Worm (Caenorhabditis elegans) whole organism, L4 larva: ENCODE results near the gene madf-11.

Experiments used
- F10B5.3 ChIP-seq: sonication (generic microtip); optimal IDR thresholded peaks from 2 replicates; lab custom pipeline; 2016; ENCODE audit warnings: mild to moderate bottlenecking, missing genetic modification characterization, missing compliant biosample characterization
- F26F4.8 ChIP-seq: fragments of 200-800 bp; sonication (Bioruptor generic); conservative IDR thresholded peaks from 2 replicates; pipeline ENCODE4 v1.3.6; 2022; ENCODE audit warnings: missing genetic modification characterization, missing compliant biosample characterization
- R02D3.7 ChIP-seq: fragments of 150-350 bp; sonication (generic microtip); optimal IDR thresholded peaks from 3 replicates; lab custom pipeline; 2014; ENCODE audit warnings: missing biosample characterization, missing genetic modification characterization
- Y105C5A.15 ChIP-seq: fragments of 200-800 bp; sonication (Bioruptor generic); IDR thresholded peaks from 2 replicates; pipeline ENCODE4 v1.3.6; 2022; ENCODE audit warnings: missing genetic modification characterization, missing compliant biosample characterization
- Y5F2A.4 ChIP-seq: fragments of 200-800 bp; sonication (Bioruptor generic); optimal IDR thresholded peaks from 2 replicates; lab custom pipeline; 2018; ENCODE audit warnings: mild to moderate bottlenecking, missing genetic modification characterization, missing compliant biosample characterization
- Y75B8A.6 ChIP-seq: fragments of 200-800 bp; sonication (Bioruptor generic); IDR thresholded peaks from 2 replicates; pipeline ENCODE4 v1.3.6; 2022; ENCODE audit warnings: missing genetic modification reagents, missing genetic modification characterization, missing compliant biosample characterization
- aly-2 ChIP-seq: sonication (generic microtip); optimal IDR thresholded peaks from 2 replicates; lab custom pipeline; 2018; ENCODE audit warnings: missing biosample characterization, missing genetic modification characterization
- ama-1 ChIP-seq: fragments of 150-350 bp; optimal IDR thresholded peaks from 2 replicates; lab custom pipeline; 2014; ENCODE audit warnings: inconsistent platforms, mixed read lengths
- attf-4 ChIP-seq: sonication (generic microtip); optimal IDR thresholded peaks from 3 replicates; lab custom pipeline; 2017; ENCODE audit warnings: missing biosample characterization, missing genetic modification characterization
- ceh-20 ChIP-seq: fragments of 200-800 bp; sonication (Bioruptor generic); IDR thresholded peaks from 2 replicates; pipeline ENCODE4 v1.3.6; 2022; ENCODE audit warnings: missing genetic modification reagents, missing genetic modification characterization, missing compliant biosample characterization
- ceh-44 ChIP-seq: fragments of 200-800 bp; sonication (Bioruptor generic); IDR thresholded peaks from 2 replicates; pipeline ENCODE4 v1.3.6; 2022; ENCODE audit warnings: missing genetic modification reagents, missing genetic modification characterization, missing compliant biosample characterization
- ces-1 ChIP-seq: fragments of 150-350 bp; sonication (generic microtip); optimal IDR thresholded peaks from 4 replicates; lab custom pipeline; 2014; ENCODE audit warnings: missing biosample characterization, missing genetic modification reagents, missing genetic modification characterization
- cey-2 ChIP-seq: sonication (generic microtip); optimal IDR thresholded peaks from 3 replicates; lab custom pipeline; 2017; ENCODE audit warnings: missing genetic modification characterization, mild to moderate bottlenecking, missing compliant biosample characterization, antibody characterized with exemption, borderline replicate concordance; ENCODE audit not compliant: insufficient read depth
- daf-16 ChIP-seq, 3 experiments: sonication (generic microtip); optimal IDR thresholded peaks; 2 replicates each; lab custom pipeline; 2016 to 2017; ENCODE audit warnings: missing genetic modification characterization in 3 of 3, missing genetic modification reagents in 3 of 3, mild to moderate bottlenecking in 2 of 3, missing compliant biosample characterization in 2 of 3, missing biosample characterization in 1 of 3, moderate library complexity in 1 of 3
- daf-19 ChIP-seq: fragments of 200-800 bp; sonication (Bioruptor generic); conservative IDR thresholded peaks from 2 replicates; pipeline ENCODE4 v1.3.6; 2022; ENCODE audit warnings: missing genetic modification characterization, missing compliant biosample characterization
- daf-8 ChIP-seq: fragments of 200-800 bp; sonication (Bioruptor generic); IDR thresholded peaks from 2 replicates; pipeline ENCODE4 v1.3.6; 2022; ENCODE audit warnings: missing genetic modification characterization, missing compliant biosample characterization
- dmd-9 ChIP-seq: fragments of 200-800 bp; sonication (Bioruptor generic); IDR thresholded peaks from 2 replicates; pipeline ENCODE4 v1.3.6; 2022; ENCODE audit warnings: missing genetic modification reagents, missing genetic modification characterization, missing compliant biosample characterization
- dpl-1 ChIP-seq: fragments of 150-350 bp; optimal IDR thresholded peaks from 2 replicates; lab custom pipeline; 2014; ENCODE audit warnings: missing biosample characterization, missing genetic modification reagents, missing genetic modification characterization
- duxl-1 ChIP-seq: sonication (generic microtip); optimal IDR thresholded peaks from 2 replicates; lab custom pipeline; 2016; ENCODE audit warnings: mild to moderate bottlenecking, missing genetic modification characterization, moderate library complexity, missing compliant biosample characterization; ENCODE audit not compliant: poor library complexity
- egl-27 ChIP-seq: sonication (generic microtip); optimal IDR thresholded peaks from 3 replicates; lab custom pipeline; 2017; ENCODE audit warnings: missing biosample characterization, missing genetic modification reagents, missing genetic modification characterization
- fos-1 ChIP-seq: fragments of 150-350 bp; optimal IDR thresholded peaks from 2 replicates; lab custom pipeline; 2014; ENCODE audit warnings: missing biosample characterization, missing genetic modification characterization
- gei-8 ChIP-seq: fragments of 200-800 bp; sonication (Bioruptor generic); optimal IDR thresholded peaks from 2 replicates; lab custom pipeline; 2018; ENCODE audit warnings: mild to moderate bottlenecking, missing genetic modification characterization, missing compliant biosample characterization
- hlh-11 ChIP-seq: fragments of 200-800 bp; sonication (Bioruptor generic); optimal IDR thresholded peaks from 2 replicates; lab custom pipeline; 2018; ENCODE audit warnings: mild to moderate bottlenecking, missing genetic modification characterization, missing compliant biosample characterization
- hmg-1.1 ChIP-seq: fragments of 200-800 bp; sonication (Bioruptor generic); IDR thresholded peaks from 2 replicates; pipeline ENCODE4 v1.3.6; 2022; ENCODE audit warnings: missing genetic modification reagents, missing genetic modification characterization, missing compliant biosample characterization
- lin-1 ChIP-seq: fragments of 200-800 bp; sonication (Bioruptor generic); IDR thresholded peaks from 2 replicates; pipeline ENCODE4 v1.3.6; 2022; ENCODE audit warnings: missing genetic modification reagents, missing genetic modification characterization, missing compliant biosample characterization
- lin-29 ChIP-seq: fragments of 200-800 bp; sonication (Bioruptor generic); IDR thresholded peaks from 2 replicates; pipeline ENCODE4 v1.3.6; 2022; ENCODE audit warnings: missing genetic modification reagents, missing genetic modification characterization, missing compliant biosample characterization
- lin-38 ChIP-seq: fragments of 200-800 bp; sonication (Bioruptor generic); IDR thresholded peaks from 2 replicates; pipeline ENCODE4 v1.3.6; 2022; ENCODE audit warnings: missing genetic modification reagents, missing genetic modification characterization, missing compliant biosample characterization
- lir-3 ChIP-seq: sonication (generic microtip); optimal IDR thresholded peaks from 2 replicates; lab custom pipeline; 2016; ENCODE audit warnings: mild to moderate bottlenecking, missing genetic modification characterization, missing compliant biosample characterization
- lsy-2 ChIP-seq, 2 experiments: fragments of 150-350 bp in 1 of 2; sonication (generic microtip) in 1 of 2; optimal IDR thresholded peaks; 2 replicates each; lab custom pipeline; 2014 to 2017; ENCODE audit warnings: missing biosample characterization in 2 of 2, missing genetic modification characterization in 2 of 2
- madf-5 ChIP-seq, 2 experiments: fragments of 200-800 bp; sonication (Bioruptor generic); IDR thresholded peaks; 2 replicates each; pipeline ENCODE4 v1.3.6; 2022; ENCODE audit warnings: missing compliant biosample characterization in 2 of 2, missing genetic modification characterization in 2 of 2
- madf-9 ChIP-seq: fragments of 200-800 bp; sonication (Bioruptor generic); conservative IDR thresholded peaks from 2 replicates; pipeline ENCODE4 v1.3.6; 2022; ENCODE audit warnings: missing genetic modification reagents, missing genetic modification characterization, missing compliant biosample characterization
- mep-1 ChIP-seq: fragments of 150-350 bp; sonication (generic microtip); optimal IDR thresholded peaks from 3 replicates; lab custom pipeline; 2014; ENCODE audit warnings: missing biosample characterization, missing genetic modification characterization
- mes-2 ChIP-seq: sonication (generic microtip); optimal IDR thresholded peaks from 2 replicates; lab custom pipeline; 2016; ENCODE audit warnings: missing genotype, mild to moderate bottlenecking, missing genetic modification characterization, missing compliant biosample characterization; ENCODE audit not compliant: poor library complexity, severe bottlenecking
- mxl-2 ChIP-seq: fragments of 200-800 bp; sonication (Bioruptor generic); conservative IDR thresholded peaks from 2 replicates; pipeline ENCODE4 v1.3.6; 2022; ENCODE audit warnings: missing genetic modification reagents, missing genetic modification characterization, missing compliant biosample characterization
- nhr-102 ChIP-seq: sonication (generic microtip); optimal IDR thresholded peaks from 2 replicates; lab custom pipeline; 2016; ENCODE audit warnings: mild to moderate bottlenecking, missing genetic modification characterization, moderate library complexity, missing compliant biosample characterization
- nhr-237 ChIP-seq: sonication (generic microtip); optimal IDR thresholded peaks from 2 replicates; lab custom pipeline; 2017; ENCODE audit warnings: missing biosample characterization, missing genetic modification characterization
- nhr-41 ChIP-seq: fragments of 200-800 bp; sonication (Bioruptor generic); IDR thresholded peaks from 2 replicates; pipeline ENCODE4 v1.3.6; 2022; ENCODE audit warnings: missing genetic modification reagents, missing genetic modification characterization, missing compliant biosample characterization
- nhr-42 ChIP-seq: fragments of 200-800 bp; sonication (Bioruptor generic); IDR thresholded peaks from 2 replicates; pipeline ENCODE4 v1.3.6; 2022; ENCODE audit warnings: missing genetic modification characterization, missing compliant biosample characterization
- pha-4 ChIP-seq, 2 experiments: fragments of 150-350 bp in 1 of 2; fragments of 200-800 bp in 1 of 2; sonication (Bioruptor generic) in 1 of 2; IDR thresholded peaks in 1 of 2; optimal IDR thresholded peaks in 1 of 2; 2 replicates each; pipeline versions ENCODE4 v1.3.6 to Lab custom; 2014 to 2022; ENCODE audit warnings: missing genetic modification characterization in 2 of 2, missing genetic modification reagents in 2 of 2, missing biosample characterization in 1 of 2, missing compliant biosample characterization in 1 of 2
- php-3 ChIP-seq: fragments of 200-800 bp; sonication (Bioruptor generic); IDR thresholded peaks from 2 replicates; pipeline ENCODE4 v1.3.6; 2022; ENCODE audit warnings: missing genetic modification reagents, missing genetic modification characterization, missing compliant biosample characterization
- pqm-1 ChIP-seq: sonication (generic microtip); optimal IDR thresholded peaks from 2 replicates; lab custom pipeline; 2017; ENCODE audit warnings: missing biosample characterization, missing genetic modification characterization
- rbr-2 ChIP-seq: sonication (generic microtip); optimal IDR thresholded peaks from 2 replicates; lab custom pipeline; 2016; ENCODE audit warnings: missing genotype, missing genetic modification characterization, missing compliant biosample characterization
- saeg-2 ChIP-seq: fragments of 200-800 bp; sonication (Bioruptor generic); IDR thresholded peaks from 2 replicates; pipeline ENCODE4 v1.3.6; 2022; ENCODE audit warnings: missing genetic modification reagents, missing genetic modification characterization, missing compliant biosample characterization
- spr-3 ChIP-seq: fragments of 200-800 bp; sonication (Bioruptor generic); optimal IDR thresholded peaks from 2 replicates; lab custom pipeline; 2018; ENCODE audit warnings: mild to moderate bottlenecking, missing genetic modification characterization, missing compliant biosample characterization
- tra-1 ChIP-seq: fragments of 200-800 bp; sonication (Bioruptor generic); IDR thresholded peaks from 2 replicates; pipeline ENCODE4 v1.3.6; 2022; ENCODE audit warnings: missing genetic modification reagents, missing genetic modification characterization, missing compliant biosample characterization
- unc-39 ChIP-seq: sonication (generic microtip); optimal IDR thresholded peaks from 2 replicates; lab custom pipeline; 2017; ENCODE audit warnings: missing biosample characterization, missing genetic modification characterization
- unc-62 ChIP-seq, 3 experiments: fragments of 150-350 bp in 1 of 3; sonication (generic microtip); optimal IDR thresholded peaks in 2 of 3; peaks in 1 of 3; 1 replicate in 1 of 3; 2 replicates in 2 of 3; lab custom pipeline; 2014 to 2017; ENCODE audit warnings: missing biosample characterization in 3 of 3, missing genetic modification characterization in 3 of 3, missing genetic modification reagents in 3 of 3, missing genotype in 1 of 3
- zfp-2 ChIP-seq: sonication (generic microtip); optimal IDR thresholded peaks from 2 replicates; lab custom pipeline; 2016; ENCODE audit warnings: mild to moderate bottlenecking, missing genetic modification characterization, missing compliant biosample characterization
- zip-2 ChIP-seq: fragments of 150-350 bp; optimal IDR thresholded peaks from 2 replicates; lab custom pipeline; 2014; ENCODE audit warnings: missing biosample characterization, missing genetic modification characterization

The madf-11 gene

DNA sequence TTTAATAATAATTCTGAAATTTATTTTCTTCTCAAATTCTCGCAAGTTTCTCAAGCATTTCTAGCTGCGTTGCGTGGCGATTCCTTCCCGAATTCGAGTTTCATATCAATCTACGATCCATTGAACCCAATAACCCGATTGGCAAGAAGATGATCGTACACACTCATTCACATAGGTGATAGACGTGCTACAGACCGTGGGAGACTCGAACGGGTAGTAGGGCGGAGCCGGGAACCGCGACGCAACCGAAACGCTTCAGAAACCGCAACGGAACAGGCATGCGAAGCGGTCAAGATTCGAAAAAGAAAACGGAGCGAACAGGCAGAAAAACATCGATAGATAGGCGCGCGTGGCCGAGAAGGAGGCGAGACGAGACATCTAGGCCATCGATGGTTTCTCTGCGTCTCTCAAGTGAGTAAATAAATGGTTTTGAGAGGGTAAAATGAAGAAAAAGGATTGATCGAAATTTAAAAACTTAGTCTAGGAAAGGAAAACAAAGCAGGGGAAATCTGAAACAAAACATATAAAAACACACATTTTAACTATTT lies at the start of gene madf-11:
madf-11 (minus strand) TSS at position 51 of the 548 bp plus-strand sequence.
- TF ChIP-seq daf-19: no peak
- peak in 1 of 2 experiments; percentile 98 for TF ChIP-seq unc-62 (GFP tag; optimal IDR thresholded peaks at IDR 0.05 in 1 of 2; lab: Kevin White, UChicago)
- no peak for TF ChIP-seq unc-62 (tag; optimal IDR thresholded peaks at IDR 0.05; lab: Kevin White, UChicago)
- TF ChIP-seq daf-16 (GFP tag; optimal IDR thresholded peaks at IDR 0.05; lab: Kevin White, UChicago): no peak
- peak; percentile 62 for TF ChIP-seq daf-16 (tag; optimal IDR thresholded peaks at IDR 0.05; lab: Kevin White, UChicago)
- TF ChIP-seq ceh-20: 0 out of 2 replicates have a peak, but pooled peaks have one; percentile 41
- no peak for TF ChIP-seq nhr-42
- no peak for TF ChIP-seq pha-4 (GFP tag; IDR thresholded peaks at IDR 0.05; lab: Robert Waterston, UW)
- TF ChIP-seq pha-4 (tag; optimal IDR thresholded peaks at IDR 0.05; lab: Kevin White, UChicago): no peak
- TF ChIP-seq hmg-1.1: peak; percentile 71
- TF ChIP-seq cey-2: no peak
- no peak for TF ChIP-seq lin-1 (GFP tag; lab: Robert Waterston, UW)
- TF ChIP-seq ces-1 (GFP tag; lab: Kevin White, UChicago): no peak
- no peak for TF ChIP-seq R02D3.7
- no peak for TF ChIP-seq fos-1
- TF ChIP-seq gei-8 (GFP tag; lab: Kevin White, UChicago): no peak
- TF ChIP-seq lin-29 (GFP tag; lab: Robert Waterston, UW): no peak
- no peak for TF ChIP-seq nhr-237 (tag; lab: Kevin White, UChicago)
- no peak for TF ChIP-seq attf-4 (tag; lab: Kevin White, UChicago)
- no peak for TF ChIP-seq ama-1 (lab: Kevin White, UChicago)
- 0 out of 2 replicates have a peak, but pooled peaks have one; percentile 12 for TF ChIP-seq tra-1 (GFP tag; lab: Robert Waterston, UW)
- TF ChIP-seq nhr-41 (GFP tag; lab: Robert Waterston, UW): no peak
- no peak for TF ChIP-seq dmd-9 (GFP tag; lab: Robert Waterston, UW)
- TF ChIP-seq hlh-11 (tag; lab: Kevin White, UChicago): peak; percentile 74
- no peak for TF ChIP-seq mxl-2 (GFP tag; lab: Robert Waterston, UW)
- TF ChIP-seq egl-27 (tag; lab: Kevin White, UChicago): no peak
- TF ChIP-seq Y105C5A.15 (GFP tag; lab: Robert Waterston, UW): no peak
- no peak for TF ChIP-seq Y5F2A.4 (GFP tag; lab: Kevin White, UChicago)
- TF ChIP-seq zip-2: no peak
- TF ChIP-seq lir-3: no peak
- TF ChIP-seq rbr-2 (tag; lab: Kevin White, UChicago): peak; percentile 73
- TF ChIP-seq F10B5.3 (tag; lab: Kevin White, UChicago): no peak
- TF ChIP-seq nhr-102 (tag; lab: Kevin White, UChicago): no peak
- TF ChIP-seq madf-5 (GFP tag; IDR thresholded peaks at IDR 0.05; lab: Robert Waterston, UW): no peak
- peak; percentile 74 for TF ChIP-seq dpl-1
- no peak for TF ChIP-seq saeg-2 (GFP tag; lab: Robert Waterston, UW)
- TF ChIP-seq Y75B8A.6 (GFP tag; lab: Robert Waterston, UW): no peak
- TF ChIP-seq aly-2 (tag; lab: Kevin White, UChicago): no peak
- TF ChIP-seq madf-9 (GFP tag; lab: Robert Waterston, UW): 0 out of 2 replicates have a peak, but pooled peaks have one; percentile 44
- no peak for TF ChIP-seq php-3 (GFP tag; lab: Robert Waterston, UW)
- no peak for TF ChIP-seq unc-39 (tag; lab: Kevin White, UChicago)
- no peak for TF ChIP-seq spr-3
- TF ChIP-seq F26F4.8 (GFP tag; lab: Robert Waterston, UW): no peak
- peak; percentile 2 for TF ChIP-seq pqm-1 (tag; lab: Kevin White, UChicago)
- no peak for TF ChIP-seq zfp-2
- TF ChIP-seq mep-1 (tag; lab: Kevin White, UChicago): peak; percentile 76
- TF ChIP-seq duxl-1 (tag; lab: Kevin White, UChicago): no peak
- TF ChIP-seq ceh-44: no peak
- peak in 1 of 2 experiments; percentile 82 for TF ChIP-seq lsy-2 (tag; optimal IDR thresholded peaks at IDR 0.05; lab: Kevin White, UChicago)
- peak; percentile 52 for TF ChIP-seq lin-38 (GFP tag; lab: Robert Waterston, UW)
- peak; percentile 96 for TF ChIP-seq mes-2 (tag; lab: Kevin White, UChicago)
- TF ChIP-seq daf-8: no peak
